Worm (Caenorhabditis elegans) whole organism, L4/young adult: ENCODE measurements around the gene ugt-35.
A peak's percentile ranks its signal among the peaks of the same experiment; 100 is the strongest.

ENCODE experiments used
- W03F9.2 ChIP-seq: fragments of 150-350 bp; optimal IDR thresholded peaks from 2 replicates; lab custom pipeline; 2014; ENCODE audit warnings: missing biosample characterization, missing genetic modification characterization
- him-1 ChIP-seq: sonication (generic microtip); optimal IDR thresholded peaks from 2 replicates; lab custom pipeline; 2016; ENCODE audit warnings: missing genotype, missing genetic modification reagents, missing genetic modification characterization, missing compliant biosample characterization

DNA sequence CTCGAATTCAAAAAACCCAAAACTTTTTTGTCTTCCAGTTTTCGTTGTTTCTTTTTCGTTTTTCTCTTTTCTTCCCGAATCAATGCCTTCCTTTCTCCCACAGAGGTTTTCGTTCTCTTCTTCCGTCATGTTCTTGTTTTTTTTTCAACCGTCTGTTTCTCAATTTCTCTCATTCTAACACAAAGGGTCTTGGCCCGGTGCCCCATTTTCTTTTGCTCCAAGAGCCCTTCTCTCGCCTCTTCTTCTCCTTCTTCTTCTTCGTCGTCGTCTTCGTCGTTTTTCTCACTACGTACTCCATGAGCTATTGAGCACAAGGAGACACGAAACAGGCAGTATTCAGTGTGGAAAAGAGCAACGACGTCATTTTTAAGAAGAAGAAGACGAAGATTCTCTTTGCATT, 23.4 kb upstream of the ugt-35 start:
- TF ChIP-seq him-1, result peak; percentile 71
- TF ChIP-seq W03F9.2 (tag; lab: Kevin White, UChicago), result no peak
